Fruit fly (Drosophila melanogaster) whole organism, embryonic: ENCODE data around the gene janA.

Experiments
- Adf1 ChIP-seq: fragments of 200-800 bp; sonication (Bioruptor generic); IDR thresholded peaks from 2 replicates; pipeline ENCODE4 v1.3.6; 2022; ENCODE audit warnings: missing biosample characterization, missing genetic modification characterization
- Atf3 ChIP-seq: fragments of 200-800 bp; sonication (Bioruptor generic); optimal IDR thresholded peaks from 3 replicates; lab custom pipeline; 2016; ENCODE audit warnings: missing biosample characterization, missing genetic modification characterization
- Atf6 ChIP-seq: fragments of 200-800 bp; sonication (Bioruptor generic); IDR thresholded peaks from 2 replicates; pipeline ENCODE4 v1.3.6; 2022; ENCODE audit warnings: missing biosample characterization, missing genetic modification characterization
- BtbVII ChIP-seq: fragments of 200-800 bp; sonication (Bioruptor generic); optimal IDR thresholded peaks from 3 replicates; lab custom pipeline; 2017; ENCODE audit warnings: missing biosample characterization, mild to moderate bottlenecking, missing genetic modification characterization
- CG1024 ChIP-seq: fragments of 200-800 bp; sonication (Bioruptor generic); IDR thresholded peaks from 2 replicates; pipeline ENCODE4 v1.3.6; 2022; ENCODE audit warnings: missing biosample characterization, missing genetic modification characterization
- CG11247 ChIP-seq: fragments of 200-800 bp; sonication (Bioruptor generic); IDR thresholded peaks from 2 replicates; pipeline ENCODE4 v1.3.6; 2022; ENCODE audit warnings: missing biosample characterization, missing genetic modification characterization
- CG14441 ChIP-seq: fragments of 200-800 bp; sonication (Bioruptor generic); IDR thresholded peaks from 2 replicates; pipeline ENCODE4 v1.3.6; 2022; ENCODE audit warnings: missing biosample characterization, missing genetic modification characterization
- CG15696 ChIP-seq: fragments of 200-800 bp; sonication (Bioruptor generic); optimal IDR thresholded peaks from 2 replicates; lab custom pipeline; 2019; ENCODE audit warnings: missing biosample characterization, mild to moderate bottlenecking, missing genetic modification characterization, moderate library complexity
- CG16779 ChIP-seq: fragments of 200-800 bp; sonication (Bioruptor generic); IDR thresholded peaks from 2 replicates; pipeline ENCODE4 v1.3.6; 2022; ENCODE audit warnings: missing biosample characterization, missing genetic modification characterization
- CG3065 ChIP-seq: fragments of 200-800 bp; sonication (Bioruptor generic); optimal IDR thresholded peaks from 2 replicates; lab custom pipeline; 2016; ENCODE audit warnings: missing biosample characterization, missing genetic modification characterization
- CG31441 ChIP-seq: fragments of 200-800 bp; sonication (Bioruptor generic); IDR thresholded peaks from 2 replicates; pipeline ENCODE4 v1.3.6; 2022; ENCODE audit warnings: missing biosample characterization, missing genetic modification characterization
- CG3726 ChIP-seq: fragments of 200-800 bp; sonication (Bioruptor generic); IDR thresholded peaks from 3 replicates; pipeline ENCODE4, ENCODE4 v1.3.6; 2022; ENCODE audit warnings: missing biosample characterization, missing genetic modification characterization
- CG4282 ChIP-seq: fragments of 200-800 bp; sonication (Bioruptor generic); optimal IDR thresholded peaks from 2 replicates; lab custom pipeline; 2016; ENCODE audit warnings: missing biosample characterization, missing genetic modification characterization
- CG4360 ChIP-seq: fragments of 200-800 bp; sonication (Bioruptor generic); IDR thresholded peaks from 2 replicates; pipeline ENCODE4 v1.3.6; 2022; ENCODE audit warnings: missing biosample characterization, missing genetic modification characterization
- CG4854 ChIP-seq: fragments of 200-800 bp; sonication (Bioruptor generic); optimal IDR thresholded peaks from 2 replicates; lab custom pipeline; 2016; ENCODE audit warnings: missing biosample characterization, missing genetic modification characterization, inconsistent platforms
- CG7556 ChIP-seq: fragments of 200-800 bp; sonication (Bioruptor generic); optimal IDR thresholded peaks from 2 replicates; lab custom pipeline; 2017; ENCODE audit warnings: missing biosample characterization, mild to moderate bottlenecking, missing genetic modification characterization
- CG7786 ChIP-seq: fragments of 200-800 bp; sonication (Bioruptor generic); optimal IDR thresholded peaks from 2 replicates; lab custom pipeline; 2016; ENCODE audit warnings: missing biosample characterization, missing genetic modification characterization
- CG8359 ChIP-seq: fragments of 200-800 bp; sonication (Bioruptor generic); optimal IDR thresholded peaks from 2 replicates; lab custom pipeline; 2017; ENCODE audit warnings: missing biosample characterization, mild to moderate bottlenecking, missing genetic modification characterization, borderline replicate concordance
- CG8388 ChIP-seq: fragments of 200-800 bp; sonication (Bioruptor generic); optimal IDR thresholded peaks from 2 replicates; lab custom pipeline; 2019; ENCODE audit warnings: missing biosample characterization, mild to moderate bottlenecking, missing genetic modification characterization, moderate library complexity
- CHES-1-like ChIP-seq: fragments of 200-800 bp; sonication (Bioruptor generic); optimal IDR thresholded peaks from 2 replicates; lab custom pipeline; 2016; ENCODE audit warnings: missing biosample characterization, missing genetic modification characterization
- D19A ChIP-seq: fragments of 200-800 bp; optimal IDR thresholded peaks from 3 replicates; lab custom pipeline; 2019; ENCODE audit warnings: missing biosample characterization, mild to moderate bottlenecking, missing genetic modification characterization, moderate library complexity
- Dad ChIP-seq: fragments of 200-800 bp; sonication (Bioruptor generic); optimal IDR thresholded peaks from 3 replicates; lab custom pipeline; 2016; ENCODE audit warnings: missing biosample characterization, missing genetic modification characterization
- Elba2 ChIP-seq: fragments of 200-800 bp; sonication (Bioruptor generic); optimal IDR thresholded peaks from 3 replicates; lab custom pipeline; 2016; ENCODE audit warnings: missing biosample characterization, missing genetic modification characterization
- Fer2 ChIP-seq: fragments of 200-800 bp; sonication (Bioruptor generic); optimal IDR thresholded peaks from 2 replicates; lab custom pipeline; 2018; ENCODE audit warnings: missing biosample characterization, mild to moderate bottlenecking, missing genetic modification characterization, moderate library complexity
- Gsc ChIP-seq: fragments of 200-800 bp; sonication (Bioruptor generic); IDR thresholded peaks from 2 replicates; pipeline ENCODE4 v1.3.6; 2022; ENCODE audit warnings: missing biosample characterization, missing genetic modification characterization
- Hey ChIP-seq: fragments of 200-800 bp; sonication (Bioruptor generic); optimal IDR thresholded peaks from 3 replicates; lab custom pipeline; 2018; ENCODE audit warnings: missing biosample characterization, mild to moderate bottlenecking, missing genetic modification characterization
- Hr39 ChIP-seq: fragments of >200 bp; optimal IDR thresholded peaks from 2 replicates; lab custom pipeline; 2017
- Hsf ChIP-seq: fragments of 200-800 bp; sonication (Bioruptor generic); optimal IDR thresholded peaks from 3 replicates; lab custom pipeline; 2016; ENCODE audit warnings: missing biosample characterization, missing genetic modification characterization
- Lhr ChIP-seq: fragments of 200-800 bp; sonication (Bioruptor generic); optimal IDR thresholded peaks from 3 replicates; lab custom pipeline; 2017; ENCODE audit warnings: mild to moderate bottlenecking, missing biosample characterization, missing genetic modification reagents, missing genetic modification characterization
- Mad ChIP-seq: fragments of 200-800 bp; sonication (Bioruptor generic); optimal IDR thresholded peaks from 2 replicates; lab custom pipeline; 2016; ENCODE audit warnings: missing biosample characterization, missing genetic modification characterization
- Oli ChIP-seq: fragments of 200-800 bp; sonication (Bioruptor generic); optimal IDR thresholded peaks from 2 replicates; lab custom pipeline; 2018; ENCODE audit warnings: missing biosample characterization, mild to moderate bottlenecking, missing genetic modification characterization, moderate library complexity
- Sin3A ChIP-seq: fragments of >200 bp; optimal IDR thresholded peaks from 2 replicates; lab custom pipeline; 2018
- Ssrp ChIP-seq: fragments of 200-800 bp; sonication (Bioruptor generic); optimal IDR thresholded peaks from 2 replicates; lab custom pipeline; 2018; ENCODE audit warnings: missing biosample characterization, mild to moderate bottlenecking, missing genetic modification characterization, moderate library complexity
- Tbp ChIP-seq: fragments of >200 bp; optimal IDR thresholded peaks from 2 replicates; lab custom pipeline; 2018; ENCODE audit warnings: missing biosample characterization, missing genetic modification characterization
- caup ChIP-seq: fragments of 200-800 bp; sonication (Bioruptor generic); optimal IDR thresholded peaks from 3 replicates; lab custom pipeline; 2017; ENCODE audit warnings: missing biosample characterization, mild to moderate bottlenecking, missing genetic modification characterization, moderate library complexity; ENCODE audit not compliant: severe bottlenecking
- ci ChIP-seq: fragments of 200-800 bp; sonication (Bioruptor generic); IDR thresholded peaks from 3 replicates; pipeline ENCODE4 v1.3.6; 2022; ENCODE audit warnings: missing biosample characterization, missing genetic modification characterization
- crol ChIP-seq: fragments of 200-800 bp; sonication (Bioruptor generic); IDR thresholded peaks from 2 replicates; pipeline ENCODE4 v1.3.6; 2022; ENCODE audit warnings: missing biosample characterization, missing genetic modification characterization
- exex ChIP-seq: fragments of 200-800 bp; sonication (Bioruptor generic); optimal IDR thresholded peaks from 4 replicates; lab custom pipeline; 2018; ENCODE audit warnings: missing biosample characterization, mild to moderate bottlenecking, missing genetic modification characterization, moderate library complexity
- grau ChIP-seq: fragments of 200-800 bp; optimal IDR thresholded peaks from 3 replicates; lab custom pipeline; 2019; ENCODE audit warnings: missing biosample characterization, mild to moderate bottlenecking, missing genetic modification characterization, moderate library complexity
- mam ChIP-seq: fragments of 200-800 bp; sonication (Bioruptor generic); optimal IDR thresholded peaks from 3 replicates; lab custom pipeline; 2016; ENCODE audit warnings: missing biosample characterization, missing genetic modification characterization
- oc ChIP-seq: fragments of 200-800 bp; sonication (Bioruptor generic); optimal IDR thresholded peaks from 2 replicates; lab custom pipeline; 2018; ENCODE audit warnings: missing biosample characterization, mild to moderate bottlenecking, missing genetic modification characterization, moderate library complexity
- odd ChIP-seq: fragments of 200-800 bp; sonication (Bioruptor generic); optimal IDR thresholded peaks from 2 replicates; lab custom pipeline; 2017; ENCODE audit warnings: missing biosample characterization, mild to moderate bottlenecking, missing genetic modification characterization
- ranshi ChIP-seq: fragments of 200-800 bp; sonication (Bioruptor generic); IDR thresholded peaks from 2 replicates; pipeline ENCODE4 v1.3.6; 2022; ENCODE audit warnings: missing biosample characterization, missing genetic modification characterization
- stwl ChIP-seq: fragments of 200-800 bp; sonication (Bioruptor generic); optimal IDR thresholded peaks from 3 replicates; lab custom pipeline; 2018; ENCODE audit warnings: missing biosample characterization, mild to moderate bottlenecking, missing genetic modification characterization, moderate library complexity
- ttk ChIP-seq: fragments of 200-800 bp; sonication (Bioruptor generic); IDR thresholded peaks from 2 replicates; pipeline ENCODE4 v2.1.2; 2022; ENCODE audit warnings: missing biosample characterization, missing genetic modification characterization
- tup ChIP-seq: fragments of 200-800 bp; sonication (Bioruptor generic); optimal IDR thresholded peaks from 2 replicates; lab custom pipeline; 2016; ENCODE audit warnings: missing biosample characterization, mild to moderate bottlenecking, missing genetic modification characterization, moderate library complexity

janA gene

DNA sequence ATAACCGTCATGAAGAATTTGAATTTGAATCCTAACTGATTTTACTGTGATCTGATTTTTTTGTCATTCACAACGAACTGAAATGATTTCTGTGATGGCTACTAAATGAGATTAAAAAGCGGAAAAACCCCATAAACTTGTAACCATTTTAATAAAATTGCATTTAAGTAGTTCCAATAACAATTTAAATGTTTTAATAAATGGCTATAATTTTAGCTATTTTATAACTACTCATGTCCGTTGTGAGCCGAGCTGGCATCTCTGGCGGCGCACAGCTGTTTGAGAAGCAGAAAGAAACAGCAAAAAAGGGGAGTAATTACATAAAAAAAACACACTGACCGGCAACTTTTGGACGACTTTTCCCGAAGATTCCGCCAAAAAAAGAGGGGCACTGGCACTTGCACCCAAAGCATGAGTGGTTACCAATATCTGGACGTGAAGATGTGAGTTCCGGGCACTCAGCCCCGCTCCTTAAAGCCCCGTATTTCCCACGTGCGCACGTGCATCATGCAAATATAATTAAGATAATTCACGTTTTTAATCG, 17.3 kb upstream of the janA start, which contains the start of the genes CG7950 and Rpp14a (continued):
- TF ChIP-seq BtbVII (peak; percentile 39), odd (GFP tag; lab: Kevin White, UChicago) (peak; percentile 54), exex (tag; lab: Kevin White, UChicago) (peak; percentile 52), CG16779 (GFP tag; lab: Robert Waterston, UW) (peak; percentile 62), Adf1 (peak; percentile 30), caup (peak; percentile 69), CG7786 (GFP tag; lab: Kevin White, UChicago) (peak; percentile 77), CG11247 (GFP tag; lab: Robert Waterston, UW) (peak; percentile 58), CG8388 (GFP tag; lab: Kevin White, UChicago) (peak; percentile 53), Hr39 (lab: Kevin White, UChicago) (no peak), CG4360 (no peak), CG8359 (no peak), Gsc (GFP tag; lab: Robert Waterston, UW) (no peak; the same call in 1 of the 2 replicates), mam (peak; percentile 85), Ssrp (tag; lab: Kevin White, UChicago) (peak; percentile 74), CHES-1-like (GFP tag; lab: Kevin White, UChicago) (peak; percentile 83), CG14441 (peak; percentile 88), crol (GFP tag; lab: Robert Waterston, UW) (0 out of 2 replicates have a peak, but pooled peaks have one; percentile 20), D19A (tag; lab: Kevin White, UChicago) (peak; percentile 50), Atf3 (peak; percentile 62), Lhr (GFP tag; lab: Kevin White, UChicago) (peak; percentile 48), CG4854 (GFP tag; lab: Kevin White, UChicago) (peak; percentile 63), tup (peak; percentile 72), CG31441 (GFP tag; lab: Robert Waterston, UW) (peak; percentile 41; the same call in 1 of the 2 replicates), Oli (peak; percentile 60), Tbp (GFP tag; lab: Kevin White, UChicago) (no peak), Hey (no peak), CG1024 (GFP tag; lab: Robert Waterston, UW) (peak; percentile 25; the same call in 1 of the 2 replicates), CG4282 (GFP tag; lab: Kevin White, UChicago) (peak; percentile 65), Hsf (GFP tag; lab: Kevin White, UChicago) (peak; percentile 83), grau (tag; lab: Kevin White, UChicago) (peak; percentile 77), ci (GFP tag; lab: Robert Waterston, UW) (peak; percentile 91), CG3726 (0 out of 3 replicates have a peak, but pooled peaks have one; percentile 12), oc (tag; lab: Kevin White, UChicago) (peak; percentile 74), Mad (GFP tag; lab: Kevin White, UChicago) (peak; percentile 83), ranshi (GFP tag; lab: Robert Waterston, UW) (peak; percentile 80), CG3065 (GFP tag; lab: Kevin White, UChicago) (no peak), Elba2 (GFP tag; lab: Kevin White, UChicago) (peak; percentile 8), Atf6 (GFP tag; lab: Robert Waterston, UW) (peak; percentile 78), ttk (GFP tag; lab: Robert Waterston, UW) (peak; percentile 65), Fer2 (tag; lab: Kevin White, UChicago) (peak; percentile 26), stwl (tag; lab: Kevin White, UChicago) (peak; percentile 26), CG15696 (tag; lab: Kevin White, UChicago) (peak; percentile 74), Sin3A (no peak), Dad (GFP tag; lab: Kevin White, UChicago) (peak; percentile 62), CG7556 (peak; percentile 44)
